Fruit fly (Drosophila melanogaster): Measurements from ENCODE around the gene betaTub97EF.

Gene betaTub97EF

dm6 chr3R:27948421-27948906 lies 39.7 kb downstream of the betaTub97EF start, which contains the start of gene Gp93 (continued):
- TF ChIP-seq Dp (GFP tag; optimal IDR thresholded peaks at IDR 0.05), result no peak
- TF ChIP-seq H2.0 (GFP tag; IDR thresholded peaks at IDR 0.05), result peak; percentile 55; the same call in 1 of the 2 replicates
- no peak for TF ChIP-seq CG3995 (GFP tag; optimal IDR thresholded peaks at IDR 0.05)
- peak; percentile 6 for TF ChIP-seq CG4617 (GFP tag; optimal IDR thresholded peaks at IDR 0.05; ENCODE audit: borderline replicate concordance)
- TF ChIP-seq vnd (GFP tag; IDR thresholded peaks at IDR 0.05; ENCODE audit: partially characterized antibody), result no peak
- TF ChIP-seq CG16779 (GFP tag; IDR thresholded peaks at IDR 0.05), result no peak
- TF ChIP-seq rib (GFP tag; IDR thresholded peaks at IDR 0.05), result no peak
- peak; percentile 45 for TF ChIP-seq CG33557 (GFP tag; optimal IDR thresholded peaks at IDR 0.05)
- no peak for TF ChIP-seq D (optimal IDR thresholded peaks at IDR 0.05)
- no peak for TF ChIP-seq D (GFP tag; optimal IDR thresholded peaks at IDR 0.05)
- no peak for TF ChIP-seq CG4730 (GFP tag; IDR thresholded peaks at IDR 0.05)
- TF ChIP-seq CG1832 (GFP tag; optimal IDR thresholded peaks at IDR 0.05), result no peak
- TF ChIP-seq btn (GFP tag; optimal IDR thresholded peaks at IDR 0.05), result no peak
- TF ChIP-seq ham (GFP tag; IDR thresholded peaks at IDR 0.05), result no peak
- TF ChIP-seq so (GFP tag; IDR thresholded peaks at IDR 0.05), result peak; percentile 44; the same call in 1 of the 3 replicates
- no peak for TF ChIP-seq Ravus (GFP tag; IDR thresholded peaks at IDR 0.05)
- 0 out of 3 replicates have a peak, but pooled peaks have one; percentile 28 for TF ChIP-seq otp (GFP tag; IDR thresholded peaks at IDR 0.05)
- TF ChIP-seq tin (GFP tag; optimal IDR thresholded peaks at IDR 0.05), result peak; percentile 31
- no peak for TF ChIP-seq Bdp1 (GFP tag; optimal IDR thresholded peaks at IDR 0.05)
- TF ChIP-seq Poxn (GFP tag; IDR thresholded peaks at IDR 0.05), result no peak
- no peak for TF ChIP-seq CG14965 (GFP tag; optimal IDR thresholded peaks at IDR 0.05; ENCODE audit: borderline replicate concordance)
- no peak for TF ChIP-seq NK7.1 (GFP tag; optimal IDR thresholded peaks at IDR 0.05)
- no peak for TF ChIP-seq Atf-2 (GFP tag; optimal IDR thresholded peaks at IDR 0.05)
- TF ChIP-seq Opbp (GFP tag; IDR thresholded peaks at IDR 0.05; ENCODE audit: partially characterized antibody), result peak; percentile 56; the same call in 1 of the 3 replicates
- no peak for TF ChIP-seq nerfin-2 (GFP tag; IDR thresholded peaks at IDR 0.05; ENCODE audit: partially characterized antibody)
- TF ChIP-seq twi (tag; optimal IDR thresholded peaks at IDR 0.05), result peak; percentile 31
- no peak for TF ChIP-seq CG11560 (tag; IDR thresholded peaks at IDR 0.05)
- peak; percentile 68 for TF ChIP-seq ara (GFP tag; IDR thresholded peaks at IDR 0.05)
- TF ChIP-seq CG32772 (GFP tag; IDR thresholded peaks at IDR 0.05), result peak; percentile 74
- TF ChIP-seq ERR (GFP tag; optimal IDR thresholded peaks at IDR 0.05), result peak; percentile 35
- no peak for TF ChIP-seq CG31365 (tag; optimal IDR thresholded peaks at IDR 0.05)
- TF ChIP-seq sens (GFP tag), result no peak
- peak; percentile 8 for TF ChIP-seq CG10543 (GFP tag; optimal IDR thresholded peaks at IDR 0.05)
- no peak for TF ChIP-seq BtbVII (GFP tag; optimal IDR thresholded peaks at IDR 0.05)
- peak; percentile 66 for TF ChIP-seq lmd (GFP tag; IDR thresholded peaks at IDR 0.05)
- no peak for TF ChIP-seq CG17912 (GFP tag; optimal IDR thresholded peaks at IDR 0.05)
- TF ChIP-seq CG6683 (GFP tag; optimal IDR thresholded peaks at IDR 0.05), result no peak
- no peak for TF ChIP-seq CG6813 (GFP tag; optimal IDR thresholded peaks at IDR 0.05)
- TF ChIP-seq en (GFP tag; optimal IDR thresholded peaks at IDR 0.05), result no peak
- TF ChIP-seq Ptx1 (GFP tag; IDR thresholded peaks at IDR 0.05), result peak; percentile 73; the same call in 1 of the 2 replicates
- TF ChIP-seq PHDP (tag; optimal IDR thresholded peaks at IDR 0.05), result no peak
- TF ChIP-seq CrebB (tag; optimal IDR thresholded peaks at IDR 0.05), result peak; percentile 5
- peak; percentile 80 for TF ChIP-seq CG32532 (GFP tag; IDR thresholded peaks at IDR 0.05)
- no peak for TF ChIP-seq CG2202 (tag; optimal IDR thresholded peaks at IDR 0.05)
- TF ChIP-seq HmgZ (tag; optimal IDR thresholded peaks at IDR 0.05), result peak; percentile 48
- TF ChIP-seq Xbp1 (GFP tag; optimal IDR thresholded peaks at IDR 0.05), result peak; percentile 98
- TF ChIP-seq nau (GFP tag; optimal IDR thresholded peaks at IDR 0.05), result no peak
- no peak for TF ChIP-seq Nf-YC (tag; optimal IDR thresholded peaks at IDR 0.05)
- TF ChIP-seq jing (GFP tag; optimal IDR thresholded peaks at IDR 0.05), result no peak
- TF ChIP-seq tup (GFP tag; optimal IDR thresholded peaks at IDR 0.05), result no peak
- no peak for TF ChIP-seq CG17186 (GFP tag; optimal IDR thresholded peaks at IDR 0.05)
